Worm (Caenorhabditis elegans) whole organism, mixed stage, embryonic: ENCODE measurements around the gene K08E4.2.

ENCODE experiments used
- M03D4.4 ChIP-seq: sonication (generic microtip); optimal IDR thresholded peaks from 2 replicates; lab custom pipeline; 2017; ENCODE audit warnings: mild to moderate bottlenecking, missing genetic modification characterization, missing compliant biosample characterization
- bed-3 ChIP-seq: fragments of 200-800 bp; sonication (Bioruptor generic); optimal IDR thresholded peaks from 3 replicates; lab custom pipeline; 2018; ENCODE audit warnings: mild to moderate bottlenecking, missing genetic modification characterization, moderate library complexity, missing compliant biosample characterization
- blmp-1 ChIP-seq: fragments of 150-350 bp; optimal IDR thresholded peaks from 2 replicates; lab custom pipeline; 2014; ENCODE audit warnings: missing biosample characterization, missing genetic modification characterization
- ces-1 ChIP-seq: fragments of 150-350 bp; optimal IDR thresholded peaks from 2 replicates; lab custom pipeline; 2014; ENCODE audit warnings: missing biosample characterization, missing genetic modification reagents, missing genetic modification characterization
- cnd-1 ChIP-seq: fragments of 200-800 bp; sonication (Bioruptor generic); optimal IDR thresholded peaks from 2 replicates; lab custom pipeline; 2018; ENCODE audit warnings: mild to moderate bottlenecking, missing genetic modification characterization, missing compliant biosample characterization
- drap-1 ChIP-seq: fragments of 200-800 bp; sonication (Bioruptor generic); optimal IDR thresholded peaks from 3 replicates; lab custom pipeline; 2018; ENCODE audit warnings: mild to moderate bottlenecking, missing genetic modification characterization, missing compliant biosample characterization
- elt-1 ChIP-seq: sonication (generic microtip); optimal IDR thresholded peaks from 2 replicates; lab custom pipeline; 2017; ENCODE audit warnings: missing genetic modification characterization, mild to moderate bottlenecking, missing compliant biosample characterization, antibody characterized with exemption, moderate library complexity, borderline replicate concordance; ENCODE audit not compliant: insufficient read depth
- elt-3 ChIP-seq: fragments of 150-350 bp; optimal IDR thresholded peaks from 2 replicates; lab custom pipeline; 2014; ENCODE audit warnings: missing biosample characterization, missing genetic modification characterization
- flh-1 ChIP-seq: fragments of 200-800 bp; sonication (Bioruptor generic); optimal IDR thresholded peaks from 2 replicates; lab custom pipeline; 2018; ENCODE audit warnings: mild to moderate bottlenecking, missing genetic modification characterization, moderate library complexity, missing compliant biosample characterization
- ham-2 ChIP-seq: fragments of 200-800 bp; sonication (Bioruptor generic); optimal IDR thresholded peaks from 2 replicates; lab custom pipeline; 2018; ENCODE audit warnings: mild to moderate bottlenecking, missing genetic modification characterization, missing compliant biosample characterization
- hlh-1 ChIP-seq: fragments of 150-350 bp; optimal IDR thresholded peaks from 2 replicates; lab custom pipeline; 2014; ENCODE audit warnings: missing biosample characterization, missing genetic modification reagents, missing genetic modification characterization
- lin-13 ChIP-seq: fragments of 150-350 bp; optimal IDR thresholded peaks from 2 replicates; lab custom pipeline; 2014; ENCODE audit warnings: missing biosample characterization, missing genetic modification characterization
- lsy-2 ChIP-seq: fragments of 150-350 bp; optimal IDR thresholded peaks from 2 replicates; lab custom pipeline; 2014; ENCODE audit warnings: missing biosample characterization, missing genetic modification characterization
- mab-5 ChIP-seq: fragments of 150-350 bp; optimal IDR thresholded peaks from 2 replicates; lab custom pipeline; 2014; ENCODE audit warnings: missing biosample characterization, missing genetic modification characterization
- mep-1 ChIP-seq: fragments of 150-350 bp; optimal IDR thresholded peaks from 2 replicates; lab custom pipeline; 2017; ENCODE audit warnings: missing biosample characterization, missing genetic modification reagents, missing genetic modification characterization, inconsistent platforms
- nhr-12 ChIP-seq: fragments of 150-350 bp; optimal IDR thresholded peaks from 2 replicates; lab custom pipeline; 2014; ENCODE audit warnings: missing biosample characterization, missing genetic modification characterization
- nhr-237 ChIP-seq: fragments of 150-350 bp; optimal IDR thresholded peaks from 2 replicates; lab custom pipeline; 2014; ENCODE audit warnings: missing biosample characterization, missing genetic modification characterization
- nhr-76 ChIP-seq: sonication (generic microtip); optimal IDR thresholded peaks from 2 replicates; lab custom pipeline; 2017; ENCODE audit warnings: missing biosample characterization, missing genetic modification characterization
- pha-4 ChIP-seq: fragments of 150-350 bp; optimal IDR thresholded peaks from 2 replicates; lab custom pipeline; 2018; ENCODE audit warnings: missing biosample characterization, missing genetic modification reagents, missing genetic modification characterization
- sem-2 ChIP-seq: fragments of 200-800 bp; sonication (Bioruptor generic); optimal IDR thresholded peaks from 2 replicates; lab custom pipeline; 2018; ENCODE audit warnings: mild to moderate bottlenecking, missing genetic modification characterization, missing compliant biosample characterization
- sptf-1 ChIP-seq: sonication (generic microtip); optimal IDR thresholded peaks from 2 replicates; lab custom pipeline; 2017; ENCODE audit warnings: mild to moderate bottlenecking, missing genetic modification characterization, moderate library complexity, missing compliant biosample characterization
- tbx-8 ChIP-seq: fragments of 200-800 bp; sonication (Bioruptor generic); optimal IDR thresholded peaks from 2 replicates; lab custom pipeline; 2018; ENCODE audit warnings: mild to moderate bottlenecking, missing genetic modification characterization, moderate library complexity, missing compliant biosample characterization
- unc-39 ChIP-seq: fragments of 150-350 bp; optimal IDR thresholded peaks from 2 replicates; lab custom pipeline; 2014; ENCODE audit warnings: missing biosample characterization, missing genetic modification characterization
- unc-62 ChIP-seq: fragments of 150-350 bp; optimal IDR thresholded peaks from 2 replicates; lab custom pipeline; 2014; ENCODE audit warnings: missing biosample characterization, missing genetic modification reagents, missing genetic modification characterization
- zip-8 ChIP-seq: fragments of 150-350 bp; optimal IDR thresholded peaks from 2 replicates; lab custom pipeline; 2014; ENCODE audit warnings: missing biosample characterization, missing genetic modification characterization
- ztf-11 ChIP-seq: fragments of 150-350 bp; optimal IDR thresholded peaks from 2 replicates; lab custom pipeline; 2014; ENCODE audit warnings: missing biosample characterization, missing genetic modification characterization

K08E4.2 gene

DNA sequence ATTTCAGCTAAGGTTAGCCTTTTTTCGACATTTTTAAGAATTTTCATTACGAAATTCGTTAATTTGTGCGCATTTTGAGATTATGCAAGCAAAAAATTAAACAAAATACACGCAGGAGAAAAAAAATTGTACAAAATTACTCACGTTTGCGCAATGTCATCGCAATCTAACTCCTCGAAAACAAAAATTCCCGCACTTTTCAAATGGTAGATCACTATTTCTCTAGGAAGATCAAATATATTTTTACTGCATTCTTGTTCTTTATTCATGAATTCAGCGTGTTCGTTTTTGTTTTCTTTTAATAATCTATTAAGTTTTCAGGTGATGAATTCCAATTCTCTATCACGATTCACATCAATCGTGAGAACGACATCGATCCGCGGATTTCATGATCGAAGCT lies 25.5 kb downstream of the K08E4.2 start, which contains the start of the genes T12G3.6 and mrpl-51:
Gene T12G3.6, minus strand, starts transcription at position 269 of the 400 bp plus-strand sequence.
Gene mrpl-51, plus strand, starts transcription at position 322 of the 400 bp plus-strand sequence.
- TF ChIP-seq drap-1 (GFP tag; lab: Kevin White, UChicago), result no peak
- no peak for TF ChIP-seq nhr-12 (tag; lab: Kevin White, UChicago)
- no peak for TF ChIP-seq lsy-2 (tag; lab: Kevin White, UChicago)
- no peak for TF ChIP-seq lin-13 (tag; lab: Kevin White, UChicago)
- no peak for TF ChIP-seq blmp-1 (tag; lab: Kevin White, UChicago)
- no peak for TF ChIP-seq unc-39 (tag; lab: Kevin White, UChicago)
- TF ChIP-seq pha-4 (tag; lab: Kevin White, UChicago), result no peak

DNA sequence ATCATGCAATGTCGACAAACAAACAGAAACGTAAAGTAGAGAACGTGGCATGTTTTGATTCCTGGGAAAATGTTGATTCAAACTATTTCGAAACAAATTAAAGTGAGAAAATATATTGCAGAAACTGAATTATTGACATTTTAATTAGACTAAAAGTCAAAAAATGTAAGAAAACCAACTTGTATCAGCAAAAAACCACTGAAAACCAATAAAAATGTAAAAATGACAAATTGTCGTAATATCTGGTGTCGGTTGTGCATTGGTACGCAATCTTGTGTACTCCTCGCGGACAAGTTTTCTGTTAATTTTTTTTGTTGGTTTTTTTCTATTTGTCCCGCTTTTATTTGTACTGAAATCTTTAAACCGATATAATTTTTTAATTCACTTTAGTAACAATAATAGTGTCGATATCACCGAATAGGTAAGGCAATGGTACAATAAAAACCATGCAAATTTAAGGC lies 26.7 kb downstream of the K08E4.2 start, which contains the start of gene T12G3.11:
Gene T12G3.11, minus strand, starts transcription at position 51 of the 461 bp plus-strand sequence.
- TF ChIP-seq lin-13 (tag; lab: Kevin White, UChicago) (no peak), lsy-2 (tag; lab: Kevin White, UChicago) (peak; percentile 52), elt-3 (tag; lab: Kevin White, UChicago) (no peak), M03D4.4 (tag; lab: Kevin White, UChicago) (no peak), ztf-11 (tag; lab: Kevin White, UChicago) (no peak), ham-2 (GFP tag; lab: Kevin White, UChicago) (no peak), sptf-1 (tag; lab: Kevin White, UChicago) (no peak), drap-1 (GFP tag; lab: Kevin White, UChicago) (no peak), ces-1 (GFP tag; lab: Kevin White, UChicago) (peak; percentile 14)
- TF ChIP-seq, all 35 proteins: peak for 2

DNA sequence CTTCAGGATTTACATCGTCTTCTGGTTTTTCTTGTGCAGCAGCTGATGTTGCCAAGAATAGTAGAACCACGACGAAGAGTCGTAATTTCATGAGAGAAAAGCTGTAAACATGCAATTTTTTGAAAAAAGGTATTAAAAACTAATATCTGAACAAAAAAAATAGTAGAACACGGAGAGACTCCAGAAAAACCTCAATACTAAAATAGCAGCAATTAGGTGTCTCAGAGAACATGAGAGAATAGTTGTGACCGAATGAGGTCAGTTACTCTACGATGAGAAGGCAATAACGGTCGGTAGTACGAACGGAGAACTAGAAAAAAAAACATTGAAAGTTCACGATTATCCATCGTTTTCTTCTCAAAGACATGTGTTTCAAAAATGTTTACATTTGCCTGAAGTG lies 27.4 kb downstream of the K08E4.2 start, which contains the start of gene tgn-38:
Gene tgn-38, minus strand, starts transcription at position 101 of the 400 bp plus-strand sequence.
- TF ChIP-seq zip-8, result no peak
- no peak for TF ChIP-seq ztf-11 (tag; lab: Kevin White, UChicago)
- TF ChIP-seq cnd-1, result no peak
- TF ChIP-seq pha-4 (tag; lab: Kevin White, UChicago), result no peak
- TF ChIP-seq nhr-237 (tag; lab: Kevin White, UChicago), result no peak
- TF ChIP-seq nhr-76 (tag; lab: Kevin White, UChicago), result no peak
- TF ChIP-seq tbx-8, result no peak
- TF ChIP-seq flh-1 (GFP tag; lab: Kevin White, UChicago), result no peak
- TF ChIP-seq, all 35 proteins: peak for 0

DNA sequence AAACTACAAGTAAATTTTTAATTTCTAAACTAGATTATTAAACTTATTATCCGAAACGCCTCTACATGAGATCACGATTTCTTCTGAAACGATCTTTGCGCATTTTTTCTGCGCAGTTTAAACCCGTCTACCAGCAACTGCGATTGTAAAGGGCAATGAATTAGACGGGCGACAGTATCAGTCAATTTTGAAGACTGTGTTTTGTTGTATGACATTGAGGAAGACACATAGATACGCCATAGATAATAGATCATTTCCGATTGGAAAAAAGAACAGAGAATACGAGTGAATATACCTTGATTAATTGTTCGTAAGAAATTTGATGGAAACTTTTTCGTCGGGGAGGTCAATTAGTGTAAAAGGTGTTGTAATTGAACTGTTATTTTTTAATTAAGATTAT lies 35.1 kb downstream of the K08E4.2 start:
- TF ChIP-seq bed-3 (GFP tag; lab: Kevin White, UChicago) (no peak), unc-39 (tag; lab: Kevin White, UChicago) (no peak), elt-1 (tag; lab: Kevin White, UChicago) (peak; percentile 20), tbx-8 (no peak)

DNA sequence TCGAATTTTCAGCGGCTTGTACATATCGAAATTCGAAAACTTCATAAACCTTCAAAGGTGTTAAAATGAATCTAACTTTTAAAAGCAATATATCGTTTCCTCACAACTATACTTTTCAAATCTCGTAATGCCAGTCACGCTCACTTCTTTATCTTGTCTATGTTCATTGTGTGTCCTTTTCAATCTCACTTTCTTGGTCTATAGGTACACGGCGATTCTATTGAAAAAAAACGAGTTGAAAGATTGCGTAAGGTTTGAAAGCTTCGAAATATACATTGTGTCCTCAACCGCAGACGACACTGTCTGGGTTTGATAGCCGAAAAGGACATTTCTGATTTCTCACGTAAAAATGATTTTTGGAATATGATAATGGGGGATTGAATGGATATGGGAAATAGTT lies 37.5 kb downstream of the K08E4.2 start:
- TF ChIP-seq lin-13 (tag; lab: Kevin White, UChicago) (no peak), sem-2 (GFP tag; lab: Kevin White, UChicago) (no peak), unc-62 (GFP tag; lab: Kevin White, UChicago) (no peak), M03D4.4 (tag; lab: Kevin White, UChicago) (no peak), hlh-1 (tag; lab: Kevin White, UChicago) (no peak), elt-3 (tag; lab: Kevin White, UChicago) (no peak), pha-4 (tag; lab: Kevin White, UChicago) (no peak), mab-5 (tag; lab: Kevin White, UChicago) (no peak), nhr-12 (tag; lab: Kevin White, UChicago) (no peak), blmp-1 (tag; lab: Kevin White, UChicago) (no peak)

DNA sequence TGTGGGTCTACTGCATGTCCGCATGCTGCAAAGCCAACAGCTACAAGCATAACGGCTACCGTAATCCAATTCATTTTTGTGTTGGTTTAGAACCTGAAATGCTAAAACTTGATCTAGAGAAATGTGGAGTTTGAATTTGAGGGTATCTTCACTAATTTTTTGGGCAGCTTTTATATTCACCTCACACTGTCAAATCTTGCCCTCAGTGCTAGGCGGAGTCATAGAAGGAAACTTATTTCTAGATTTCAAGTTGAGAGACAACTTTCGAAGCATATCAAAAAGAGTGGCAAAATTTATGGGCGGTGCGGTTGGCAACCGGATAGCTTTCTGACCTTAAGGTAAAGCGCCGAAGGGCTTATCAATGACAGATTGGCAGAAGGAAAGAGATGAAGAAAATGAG lies 40.9 kb downstream of the K08E4.2 start, which contains the start of gene lips-6:
Gene lips-6, minus strand, starts transcription at position 101 of the 400 bp plus-strand sequence.
- TF ChIP-seq M03D4.4 (tag; lab: Kevin White, UChicago) (no peak), blmp-1 (tag; lab: Kevin White, UChicago) (no peak), sem-2 (GFP tag; lab: Kevin White, UChicago) (no peak), mep-1 (tag; lab: Kevin White, UChicago) (no peak), nhr-237 (tag; lab: Kevin White, UChicago) (no peak), tbx-8 (no peak), drap-1 (GFP tag; lab: Kevin White, UChicago) (no peak), mab-5 (tag; lab: Kevin White, UChicago) (no peak)
